Fruit fly (Drosophila melanogaster) whole organism, pupa: ENCODE measurements around the gene Tsf2.

Experiments used
- CG10348 ChIP-seq: fragments of 200-800 bp; sonication (Bioruptor generic); IDR thresholded peaks from 2 replicates; pipeline ENCODE4 v1.3.6; 2022; ENCODE audit warnings: missing biosample characterization, missing genetic modification characterization
- CG14655 ChIP-seq: fragments of 200-800 bp; sonication (Bioruptor generic); optimal IDR thresholded peaks from 3 replicates; lab custom pipeline; 2017; ENCODE audit warnings: mild to moderate bottlenecking, missing biosample characterization, missing genetic modification reagents, missing genetic modification characterization
- CG17806 ChIP-seq: fragments of 200-800 bp; sonication (Bioruptor generic); optimal IDR thresholded peaks from 2 replicates; lab custom pipeline; 2018; ENCODE audit warnings: missing biosample characterization, mild to moderate bottlenecking, missing genetic modification characterization, moderate library complexity
- CG32121 ChIP-seq: fragments of 200-800 bp; sonication (Bioruptor generic); IDR thresholded peaks from 2 replicates; pipeline ENCODE4 v1.3.6; 2022; ENCODE audit warnings: missing biosample characterization, missing genetic modification characterization
- CG34367 ChIP-seq: fragments of 200-800 bp; sonication (Bioruptor generic); optimal IDR thresholded peaks from 2 replicates; lab custom pipeline; 2018; ENCODE audit warnings: missing biosample characterization, mild to moderate bottlenecking, missing genetic modification characterization
- CG8301 ChIP-seq: fragments of 200-800 bp; sonication (Bioruptor generic); optimal IDR thresholded peaks from 2 replicates; lab custom pipeline; 2018; ENCODE audit warnings: missing biosample characterization, mild to moderate bottlenecking, missing genetic modification characterization
- CG9948 ChIP-seq: fragments of 200-800 bp; sonication (Bioruptor generic); optimal IDR thresholded peaks from 2 replicates; lab custom pipeline; 2018; ENCODE audit warnings: missing biosample characterization, mild to moderate bottlenecking, missing genetic modification characterization, moderate library complexity
- EcR ChIP-seq: fragments of 200-800 bp; sonication (Bioruptor generic); optimal IDR thresholded peaks from 3 replicates; lab custom pipeline; 2019; ENCODE audit warnings: missing biosample characterization, missing genetic modification characterization, mild to moderate bottlenecking, moderate library complexity, missing genetic modification reagents
- Ets98B ChIP-seq: fragments of 200-800 bp; sonication (Bioruptor generic); IDR thresholded peaks from 2 replicates; pipeline ENCODE4 v1.3.6; 2022; ENCODE audit warnings: missing biosample characterization, missing genetic modification characterization
- Pif1A ChIP-seq: fragments of 200-800 bp; sonication (Bioruptor generic); optimal IDR thresholded peaks from 3 replicates; lab custom pipeline; 2016; ENCODE audit warnings: missing biosample characterization, missing genetic modification characterization
- gl ChIP-seq: fragments of 200-800 bp; sonication (Bioruptor generic); optimal IDR thresholded peaks from 2 replicates; lab custom pipeline; 2018; ENCODE audit warnings: missing biosample characterization, mild to moderate bottlenecking, missing genetic modification characterization

dm6 chr3L:12526433-12527113 is 7.0 kb downstream of the Tsf2 start, which contains the start of gene eIF2beta:
- TF ChIP-seq Pif1A (GFP tag; lab: Kevin White, UChicago) (no peak), EcR (GFP tag; lab: Kevin White, UChicago) (no peak), CG9948 (no peak), CG17806 (tag; lab: Kevin White, UChicago) (no peak), Ets98B (GFP tag; lab: Robert Waterston, UW) (no peak), CG8301 (tag; lab: Kevin White, UChicago) (no peak), CG34367 (tag; lab: Kevin White, UChicago) (peak; percentile 20), gl (tag; lab: Kevin White, UChicago) (peak; percentile 0), CG10348 (GFP tag; lab: Robert Waterston, UW) (no peak), CG14655 (GFP tag; lab: Kevin White, UChicago) (peak; percentile 42), CG32121 (no peak)
